Fruit fly (Drosophila melanogaster) whole organism, embryonic: ENCODE results near the gene CG6254.

Source experiments
- Blimp-1 ChIP-seq: fragments of 200-800 bp; sonication (Bioruptor generic); optimal IDR thresholded peaks from 3 replicates; lab custom pipeline; 2018; ENCODE audit warnings: missing biosample characterization, missing genetic modification characterization, mild to moderate bottlenecking, moderate library complexity, missing genetic modification reagents
- Bteb2 ChIP-seq: fragments of 200-800 bp; sonication (Bioruptor generic); optimal IDR thresholded peaks from 2 replicates; lab custom pipeline; 2016; ENCODE audit warnings: missing biosample characterization, missing genetic modification characterization
- CG10267 ChIP-seq: fragments of 200-800 bp; sonication (Bioruptor generic); optimal IDR thresholded peaks from 2 replicates; lab custom pipeline; 2018; ENCODE audit warnings: missing biosample characterization, mild to moderate bottlenecking, missing genetic modification characterization, moderate library complexity
- CG10321 ChIP-seq: fragments of 200-800 bp; sonication (Bioruptor generic); IDR thresholded peaks from 2 replicates; pipeline ENCODE4 v1.3.6; 2022; ENCODE audit warnings: missing biosample characterization, missing genetic modification characterization
- CG10979 ChIP-seq: fragments of 200-800 bp; sonication (Bioruptor generic); optimal IDR thresholded peaks from 2 replicates; lab custom pipeline; 2018; ENCODE audit warnings: missing biosample characterization, mild to moderate bottlenecking, missing genetic modification characterization, moderate library complexity
- CG11093 ChIP-seq: fragments of 200-800 bp; sonication (Bioruptor generic); IDR thresholded peaks from 3 replicates; pipeline ENCODE4 v1.3.6; 2022; ENCODE audit warnings: missing biosample characterization, missing genetic modification characterization
- CG12219 ChIP-seq: fragments of 200-800 bp; sonication (Bioruptor generic); optimal IDR thresholded peaks from 3 replicates; lab custom pipeline; 2018; ENCODE audit warnings: missing biosample characterization, mild to moderate bottlenecking, missing genetic modification characterization
- CG12659 ChIP-seq: fragments of 200-800 bp; sonication (Bioruptor generic); optimal IDR thresholded peaks from 3 replicates; lab custom pipeline; 2017; ENCODE audit warnings: mild to moderate bottlenecking, missing biosample characterization, missing genetic modification reagents, missing genetic modification characterization
- CG15601 ChIP-seq: fragments of 200-800 bp; sonication (Bioruptor generic); optimal IDR thresholded peaks from 3 replicates; lab custom pipeline; 2019; ENCODE audit warnings: missing biosample characterization, mild to moderate bottlenecking, missing genetic modification characterization, moderate library complexity
- CG16813 ChIP-seq: fragments of 200-800 bp; sonication (Bioruptor generic); IDR thresholded peaks from 3 replicates; pipeline ENCODE4 v1.3.6; 2022; ENCODE audit warnings: missing biosample characterization, missing genetic modification characterization; ENCODE audit not compliant: partially characterized antibody
- CG17568 ChIP-seq: fragments of 200-800 bp; sonication (Bioruptor generic); optimal IDR thresholded peaks from 2 replicates; lab custom pipeline; 2018; ENCODE audit warnings: missing biosample characterization, mild to moderate bottlenecking, missing genetic modification characterization, moderate library complexity
- CG18262 ChIP-seq: fragments of 200-800 bp; optimal IDR thresholded peaks from 3 replicates; lab custom pipeline; 2019; ENCODE audit warnings: missing biosample characterization, mild to moderate bottlenecking, missing genetic modification characterization, moderate library complexity
- CG3065 ChIP-seq: fragments of 200-800 bp; sonication (Bioruptor generic); optimal IDR thresholded peaks from 2 replicates; lab custom pipeline; 2016; ENCODE audit warnings: missing biosample characterization, missing genetic modification characterization
- CG3281 ChIP-seq: fragments of 200-800 bp; sonication (Bioruptor generic); optimal IDR thresholded peaks from 3 replicates; lab custom pipeline; 2017; ENCODE audit warnings: missing biosample characterization, mild to moderate bottlenecking, missing genetic modification characterization
- CG34376 ChIP-seq: fragments of 200-800 bp; sonication (Bioruptor generic); optimal IDR thresholded peaks from 2 replicates; lab custom pipeline; 2018; ENCODE audit warnings: missing biosample characterization, mild to moderate bottlenecking, missing genetic modification characterization
- CG6683 ChIP-seq: fragments of 200-800 bp; sonication (Bioruptor generic); optimal IDR thresholded peaks from 2 replicates; lab custom pipeline; 2017; ENCODE audit warnings: missing biosample characterization, mild to moderate bottlenecking, missing genetic modification characterization, missing genetic modification reagents
- CG6765 ChIP-seq: fragments of 200-800 bp; sonication (Bioruptor generic); optimal IDR thresholded peaks from 3 replicates; lab custom pipeline; 2017; ENCODE audit warnings: missing biosample characterization, mild to moderate bottlenecking, missing genetic modification characterization
- CG7372 ChIP-seq: fragments of 200-800 bp; sonication (Bioruptor generic); IDR thresholded peaks from 2 replicates; pipeline ENCODE4 v1.3.6; 2022; ENCODE audit warnings: missing biosample characterization, missing genetic modification characterization
- CG7556 ChIP-seq: fragments of 200-800 bp; sonication (Bioruptor generic); optimal IDR thresholded peaks from 2 replicates; lab custom pipeline; 2017; ENCODE audit warnings: missing biosample characterization, mild to moderate bottlenecking, missing genetic modification characterization
- CG7928 ChIP-seq: fragments of 200-800 bp; sonication (Bioruptor generic); optimal IDR thresholded peaks from 2 replicates; lab custom pipeline; 2017; ENCODE audit warnings: missing biosample characterization, mild to moderate bottlenecking, missing genetic modification characterization
- CG9437 ChIP-seq: fragments of 200-800 bp; sonication (Bioruptor generic); optimal IDR thresholded peaks from 2 replicates; lab custom pipeline; 2018; ENCODE audit warnings: missing biosample characterization, mild to moderate bottlenecking, missing genetic modification characterization
- Dll ChIP-seq: fragments of 200-800 bp; sonication (Bioruptor generic); IDR thresholded peaks from 4 replicates; pipeline ENCODE4 v1.3.6; 2022; ENCODE audit warnings: missing biosample characterization, missing genetic modification characterization; ENCODE audit not compliant: partially characterized antibody
- Drgx ChIP-seq: fragments of 200-800 bp; sonication (Bioruptor generic); IDR thresholded peaks from 2 replicates; pipeline ENCODE4 v1.3.6; 2022; ENCODE audit warnings: missing biosample characterization, missing genetic modification characterization
- Fer1 ChIP-seq: fragments of 200-800 bp; sonication (Bioruptor generic); optimal IDR thresholded peaks from 2 replicates; lab custom pipeline; 2017; ENCODE audit warnings: missing biosample characterization, mild to moderate bottlenecking, missing genetic modification characterization
- GATAe ChIP-seq: fragments of 200-800 bp; sonication (Bioruptor generic); conservative IDR thresholded peaks from 2 replicates; pipeline ENCODE4 v1.3.6; 2022; ENCODE audit warnings: missing biosample characterization, missing genetic modification characterization
- MBD-R2 ChIP-seq: fragments of 200-800 bp; sonication (Bioruptor generic); IDR thresholded peaks from 2 replicates; pipeline ENCODE4 v1.3.6; 2022; ENCODE audit warnings: missing biosample characterization, missing genetic modification characterization
- Med ChIP-seq: fragments of 200-800 bp; sonication (Bioruptor generic); peaks from one replicate; lab custom pipeline; 2016; ENCODE audit warnings: missing biosample characterization, missing genetic modification characterization, mild to moderate bottlenecking, inconsistent platforms, moderate library complexity
- Nf-YB ChIP-seq: fragments of 200-800 bp; sonication (Bioruptor generic); optimal IDR thresholded peaks from 3 replicates; lab custom pipeline; 2019; ENCODE audit warnings: missing biosample characterization, mild to moderate bottlenecking, missing genetic modification characterization, moderate library complexity
- Vsx1 ChIP-seq: fragments of 200-800 bp; sonication (Bioruptor generic); optimal IDR thresholded peaks from 2 replicates; lab custom pipeline; 2017; ENCODE audit warnings: missing biosample characterization, mild to moderate bottlenecking, missing genetic modification characterization, missing genetic modification reagents
- ara ChIP-seq: fragments of 200-800 bp; sonication (Bioruptor generic); IDR thresholded peaks from 2 replicates; pipeline ENCODE4 v1.3.6; 2022; ENCODE audit warnings: missing biosample characterization, missing genetic modification characterization
- bab2 ChIP-seq: fragments of 200-800 bp; sonication (Bioruptor generic); optimal IDR thresholded peaks from 2 replicates; lab custom pipeline; 2016; ENCODE audit warnings: missing biosample characterization, missing genetic modification characterization
- chif ChIP-seq, 2 experiments: fragments of 200-800 bp; sonication (Bioruptor generic); optimal IDR thresholded peaks; 3 replicates each; lab custom pipeline; 2016; ENCODE audit warnings: missing biosample characterization in 2 of 2, missing genetic modification characterization in 2 of 2
- exex ChIP-seq: fragments of 200-800 bp; sonication (Bioruptor generic); optimal IDR thresholded peaks from 4 replicates; lab custom pipeline; 2018; ENCODE audit warnings: missing biosample characterization, mild to moderate bottlenecking, missing genetic modification characterization, moderate library complexity
- fd64A ChIP-seq: fragments of 200-800 bp; sonication (Bioruptor generic); optimal IDR thresholded peaks from 3 replicates; lab custom pipeline; 2018; ENCODE audit warnings: missing biosample characterization, mild to moderate bottlenecking, missing genetic modification characterization
- gsb-n ChIP-seq: fragments of 200-800 bp; sonication (Bioruptor generic); optimal IDR thresholded peaks from 3 replicates; lab custom pipeline; 2018; ENCODE audit warnings: missing biosample characterization, mild to moderate bottlenecking, missing genetic modification characterization
- hth ChIP-seq: fragments of >200 bp; optimal IDR thresholded peaks from 2 replicates; lab custom pipeline; 2017; ENCODE audit warnings: inconsistent platforms
- inv ChIP-seq: fragments of 200-800 bp; sonication (Bioruptor generic); IDR thresholded peaks from 2 replicates; pipeline ENCODE4 v1.3.6; 2022; ENCODE audit warnings: missing biosample characterization, missing genetic modification characterization; ENCODE audit not compliant: partially characterized antibody
- jumu ChIP-seq: fragments of 200-800 bp; sonication (Bioruptor generic); optimal IDR thresholded peaks from 3 replicates; lab custom pipeline; 2016; ENCODE audit warnings: missing biosample characterization, missing genetic modification characterization
- nom ChIP-seq: fragments of 200-800 bp; sonication (Bioruptor generic); optimal IDR thresholded peaks from 2 replicates; lab custom pipeline; 2017; ENCODE audit warnings: missing biosample characterization, missing genetic modification characterization, mild to moderate bottlenecking, moderate library complexity, missing genetic modification reagents
- org-1 ChIP-seq: fragments of 200-800 bp; sonication (Bioruptor generic); optimal IDR thresholded peaks from 2 replicates; lab custom pipeline; 2017; ENCODE audit warnings: missing biosample characterization, missing genetic modification characterization
- phol ChIP-seq: fragments of 200-800 bp; sonication (Bioruptor generic); optimal IDR thresholded peaks from 3 replicates; lab custom pipeline; 2018; ENCODE audit warnings: missing biosample characterization, mild to moderate bottlenecking, missing genetic modification characterization, moderate library complexity
- pita ChIP-seq: fragments of 200-800 bp; sonication (Bioruptor generic); optimal IDR thresholded peaks from 2 replicates; lab custom pipeline; 2017; ENCODE audit warnings: missing biosample characterization, mild to moderate bottlenecking, missing genetic modification characterization
- schlank ChIP-seq: fragments of 200-800 bp; sonication (Bioruptor generic); optimal IDR thresholded peaks from 2 replicates; lab custom pipeline; 2018; ENCODE audit warnings: missing biosample characterization, mild to moderate bottlenecking, missing genetic modification characterization
- stc ChIP-seq: fragments of 200-800 bp; sonication (Bioruptor generic); IDR thresholded peaks from 2 replicates; pipeline ENCODE4 v1.3.6; 2022; ENCODE audit warnings: missing biosample characterization, missing genetic modification characterization
- sug ChIP-seq: fragments of 200-800 bp; optimal IDR thresholded peaks from 2 replicates; lab custom pipeline; 2019; ENCODE audit warnings: missing biosample characterization, mild to moderate bottlenecking, missing genetic modification characterization, moderate library complexity
- tap ChIP-seq: fragments of 200-800 bp; optimal IDR thresholded peaks from 3 replicates; lab custom pipeline; 2019; ENCODE audit warnings: missing biosample characterization, mild to moderate bottlenecking, missing genetic modification characterization, moderate library complexity
- tna ChIP-seq: fragments of 200-800 bp; sonication (Bioruptor generic); IDR thresholded peaks from 2 replicates; pipeline ENCODE4 v1.3.6; 2022; ENCODE audit warnings: missing biosample characterization, missing genetic modification characterization; ENCODE audit not compliant: partially characterized antibody
- trh ChIP-seq: fragments of 200-800 bp; sonication (Bioruptor generic); optimal IDR thresholded peaks from 2 replicates; lab custom pipeline; 2016; ENCODE audit warnings: missing biosample characterization, missing genetic modification characterization
- ttk ChIP-seq: fragments of 200-800 bp; sonication (Bioruptor generic); IDR thresholded peaks from 2 replicates; pipeline ENCODE4 v2.1.2; 2022; ENCODE audit warnings: missing biosample characterization, missing genetic modification characterization

The CG6254 gene

DNA sequence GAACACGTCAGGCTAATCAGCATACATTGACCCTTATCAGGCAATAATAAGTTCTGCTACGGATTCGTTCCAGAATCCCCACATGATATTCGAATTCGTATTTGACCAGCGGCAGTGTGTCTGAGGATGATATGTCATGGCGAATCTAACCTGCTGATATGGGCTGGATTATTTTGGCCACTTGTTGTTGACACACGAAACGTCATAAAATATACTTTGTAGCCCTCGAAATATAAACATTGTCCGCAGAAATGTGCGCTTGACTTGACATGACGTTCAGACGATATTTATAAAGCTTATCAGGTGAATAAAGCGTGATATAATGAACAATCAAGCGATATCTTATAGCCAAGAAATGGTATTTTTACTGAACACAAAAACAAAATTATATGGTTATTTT lies 5.2 kb upstream of the CG6254 start (continued):
- TF ChIP-seq CG3065 (GFP tag; lab: Kevin White, UChicago) (no peak), stc (GFP tag; lab: Robert Waterston, UW) (no peak), gsb-n (tag; lab: Kevin White, UChicago) (no peak), CG7372 (GFP tag; lab: Robert Waterston, UW) (no peak), exex (tag; lab: Kevin White, UChicago) (peak; percentile 73), Bteb2 (GFP tag; lab: Kevin White, UChicago) (no peak), jumu (no peak), Med (peak; percentile 74), CG6765 (GFP tag; lab: Kevin White, UChicago) (peak; percentile 13), GATAe (GFP tag; lab: Robert Waterston, UW) (no peak), CG12219 (GFP tag; lab: Kevin White, UChicago) (no peak), sug (tag; lab: Kevin White, UChicago) (peak; percentile 68), CG3281 (GFP tag; lab: Kevin White, UChicago) (peak; percentile 30), CG10321 (GFP tag; lab: Robert Waterston, UW) (no peak), CG34376 (GFP tag; lab: Kevin White, UChicago) (peak; percentile 66), schlank (peak; percentile 35), Fer1 (GFP tag; lab: Kevin White, UChicago) (peak; percentile 37), phol (tag; lab: Kevin White, UChicago) (no peak), CG7556 (GFP tag; lab: Kevin White, UChicago) (no peak), CG12659 (GFP tag; lab: Kevin White, UChicago) (peak; percentile 2), Blimp-1 (GFP tag; lab: Kevin White, UChicago) (no peak), Dll (GFP tag; lab: Robert Waterston, UW) (no peak)
- TF ChIP-seq, all 482 proteins: peak for 15

- TF ChIP-seq CG9437 (GFP tag; lab: Kevin White, UChicago): no peak
- no peak for TF ChIP-seq ara (GFP tag; lab: Robert Waterston, UW)
- TF ChIP-seq hth (lab: Kevin White, UChicago): no peak
- peak; percentile 83 for TF ChIP-seq Drgx (GFP tag; lab: Robert Waterston, UW)
- 0 out of 2 replicates have a peak, but pooled peaks have one; percentile 21 for TF ChIP-seq ttk
- no peak for TF ChIP-seq CG6683
- no peak for TF ChIP-seq Vsx1 (GFP tag; lab: Kevin White, UChicago)
- TF ChIP-seq CG10267 (tag; lab: Kevin White, UChicago): no peak
- peak; percentile 14 for TF ChIP-seq CG10979 (tag; lab: Kevin White, UChicago)
- no peak for TF ChIP-seq CG7928 (GFP tag; lab: Kevin White, UChicago)
- TF ChIP-seq org-1 (GFP tag; lab: Kevin White, UChicago): peak; percentile 17
- no peak for TF ChIP-seq CG11093 (GFP tag; lab: Robert Waterston, UW)
- TF ChIP-seq inv (GFP tag; lab: Robert Waterston, UW): no peak
- no peak for TF ChIP-seq CG15601 (tag; lab: Kevin White, UChicago)
- no peak for TF ChIP-seq nom (GFP tag; lab: Kevin White, UChicago)
- TF ChIP-seq CG18262 (tag; lab: Kevin White, UChicago): no peak
- no peak for TF ChIP-seq CG17568 (GFP tag; lab: Kevin White, UChicago)
- no peak for TF ChIP-seq trh (GFP tag; lab: Kevin White, UChicago)
- no peak for TF ChIP-seq tap
- no peak for TF ChIP-seq fd64A
- no peak for TF ChIP-seq CG16813
- TF ChIP-seq tna (GFP tag; lab: Robert Waterston, UW): no peak
- no peak for TF ChIP-seq Nf-YB (GFP tag; lab: Kevin White, UChicago)
- TF ChIP-seq bab2 (GFP tag; lab: Kevin White, UChicago): no peak
- TF ChIP-seq chif (GFP tag; optimal IDR thresholded peaks at IDR 0.05; lab: Kevin White, UChicago): no peak
- TF ChIP-seq pita (GFP tag; lab: Kevin White, UChicago): no peak
- no peak for TF ChIP-seq MBD-R2 (GFP tag; lab: Robert Waterston, UW)
These were observed 7.0 kb downstream of the CG6254 start for dm6 chr3R:10153957-10154685.
